Worm (Caenorhabditis elegans) whole organism, early embryonic: ENCODE data around the gene ppm-2.

Experiments used
- B0310.2 ChIP-seq: sonication (generic microtip); optimal IDR thresholded peaks from 2 replicates; lab custom pipeline; 2016; ENCODE audit warnings: mild to moderate bottlenecking, missing genetic modification characterization, missing compliant biosample characterization
- F13C5.2 ChIP-seq: sonication (generic microtip); optimal IDR thresholded peaks from 2 replicates; lab custom pipeline; 2017; ENCODE audit warnings: mild to moderate bottlenecking, missing genetic modification characterization, inconsistent platforms, missing compliant biosample characterization
- aly-1 ChIP-seq: sonication (generic microtip); optimal IDR thresholded peaks from 2 replicates; lab custom pipeline; 2016; ENCODE audit warnings: missing genetic modification characterization, missing compliant biosample characterization
- ama-1 ChIP-seq: fragments of 150-350 bp; optimal IDR thresholded peaks from 2 replicates; lab custom pipeline; 2014
- ceh-13 ChIP-seq: fragments of 200-800 bp; sonication (Bioruptor generic); optimal IDR thresholded peaks from 2 replicates; lab custom pipeline; 2018; ENCODE audit warnings: mild to moderate bottlenecking, missing genetic modification characterization, missing compliant biosample characterization
- ceh-36 ChIP-seq: sonication (generic microtip); optimal IDR thresholded peaks from 2 replicates; lab custom pipeline; 2016; ENCODE audit warnings: missing genetic modification characterization, inconsistent platforms, missing compliant biosample characterization
- ets-7 ChIP-seq: sonication (generic microtip); optimal IDR thresholded peaks from 2 replicates; lab custom pipeline; 2016; ENCODE audit warnings: missing genotype, missing genetic modification characterization, missing compliant biosample characterization
- flt-1 ChIP-seq: fragments of 200-800 bp; sonication (Bioruptor generic); IDR thresholded peaks from 2 replicates; pipeline ENCODE4 v1.3.6; 2022; ENCODE audit warnings: missing genetic modification characterization, missing compliant biosample characterization
- hmbx-1 ChIP-seq: sonication (generic microtip); optimal IDR thresholded peaks from 2 replicates; lab custom pipeline; 2016; ENCODE audit warnings: mild to moderate bottlenecking, missing genetic modification characterization, missing compliant biosample characterization
- hmg-4 ChIP-seq: fragments of 200-800 bp; sonication (Bioruptor generic); optimal IDR thresholded peaks from 2 replicates; lab custom pipeline; 2018; ENCODE audit warnings: mild to moderate bottlenecking, missing genetic modification characterization, missing compliant biosample characterization
- hnd-1 ChIP-seq: sonication (generic microtip); optimal IDR thresholded peaks from 2 replicates; lab custom pipeline; 2016; ENCODE audit warnings: missing genetic modification characterization, missing compliant biosample characterization
- pes-1 ChIP-seq: fragments of 200-800 bp; sonication (Bioruptor generic); IDR thresholded peaks from 2 replicates; pipeline ENCODE4 v1.3.6; 2022; ENCODE audit warnings: missing genetic modification reagents, missing genetic modification characterization, missing compliant biosample characterization
- scrt-1 ChIP-seq: fragments of 200-800 bp; sonication (Bioruptor generic); IDR thresholded peaks from 2 replicates; pipeline ENCODE4 v1.3.6; 2022; ENCODE audit warnings: missing genetic modification characterization, missing compliant biosample characterization
- sea-1 ChIP-seq: fragments of 200-800 bp; sonication (Bioruptor generic); conservative IDR thresholded peaks from 2 replicates; pipeline ENCODE4 v1.3.6; 2022; ENCODE audit warnings: missing genetic modification characterization, missing compliant biosample characterization
- tbx-11 ChIP-seq: fragments of 200-800 bp; sonication (Bioruptor generic); IDR thresholded peaks from 2 replicates; pipeline ENCODE4 v1.3.6; 2022; ENCODE audit warnings: missing genetic modification characterization, missing compliant biosample characterization
- tbx-37 ChIP-seq: fragments of 200-800 bp; sonication (Bioruptor generic); conservative IDR thresholded peaks from 2 replicates; pipeline ENCODE4 v1.3.6; 2022; ENCODE audit warnings: missing genetic modification reagents, missing genetic modification characterization, missing compliant biosample characterization
- tra-4 ChIP-seq: sonication (generic microtip); optimal IDR thresholded peaks from 2 replicates; lab custom pipeline; 2017; ENCODE audit warnings: missing genetic modification characterization, missing compliant biosample characterization

Gene ppm-2

ce11 chrIII:4626148-4626922 lies 24.0 kb upstream of the ppm-2 start:
- TF ChIP-seq flt-1 (GFP tag; lab: Robert Waterston, UW) (no peak), ets-7 (tag; lab: Kevin White, UChicago) (no peak), ceh-36 (tag; lab: Kevin White, UChicago) (no peak), tbx-11 (GFP tag; lab: Robert Waterston, UW) (no peak), ceh-13 (GFP tag; lab: Kevin White, UChicago) (no peak), hmg-4 (GFP tag; lab: Kevin White, UChicago) (no peak), ama-1 (no peak), hmbx-1 (tag; lab: Kevin White, UChicago) (no peak), pes-1 (GFP tag; lab: Robert Waterston, UW) (no peak), sea-1 (no peak), scrt-1 (GFP tag; lab: Robert Waterston, UW) (no peak), hnd-1 (tag; lab: Kevin White, UChicago) (no peak), tra-4 (tag; lab: Kevin White, UChicago) (no peak), aly-1 (tag; lab: Kevin White, UChicago) (no peak), tbx-37 (GFP tag; lab: Robert Waterston, UW) (no peak), F13C5.2 (tag; lab: Kevin White, UChicago) (no peak), B0310.2 (tag; lab: Kevin White, UChicago) (no peak)

ce11 chrIII:4628165-4628564 lies 22.1 kb upstream of the ppm-2 start, which contains the start of gene clec-151:
Gene clec-151, plus strand, starts transcription at chrIII:4628465.
- TF ChIP-seq hmg-4 (GFP tag; lab: Kevin White, UChicago) (no peak), ceh-36 (tag; lab: Kevin White, UChicago) (no peak), flt-1 (GFP tag; lab: Robert Waterston, UW) (no peak), sea-1 (no peak), tbx-11 (GFP tag; lab: Robert Waterston, UW) (no peak), hmbx-1 (tag; lab: Kevin White, UChicago) (no peak), ceh-13 (GFP tag; lab: Kevin White, UChicago) (no peak), B0310.2 (tag; lab: Kevin White, UChicago) (no peak), hnd-1 (tag; lab: Kevin White, UChicago) (no peak), ets-7 (tag; lab: Kevin White, UChicago) (no peak)

ce11 chrIII:4634947-4635346 lies 15.3 kb upstream of the ppm-2 start, which contains the start of gene clec-153:
Gene clec-153, plus strand, starts transcription at chrIII:4635247.
- TF ChIP-seq pes-1 (GFP tag; lab: Robert Waterston, UW) (no peak), sea-1 (no peak), scrt-1 (GFP tag; lab: Robert Waterston, UW) (no peak), ceh-36 (tag; lab: Kevin White, UChicago) (no peak), ama-1 (no peak), tbx-11 (GFP tag; lab: Robert Waterston, UW) (no peak), tra-4 (tag; lab: Kevin White, UChicago) (no peak), hnd-1 (tag; lab: Kevin White, UChicago) (no peak)

- TF ChIP-seq tbx-11 (GFP tag; lab: Robert Waterston, UW): no peak
- TF ChIP-seq ets-7 (tag; lab: Kevin White, UChicago): no peak
- no peak for TF ChIP-seq sea-1
- TF ChIP-seq hmbx-1 (tag; lab: Kevin White, UChicago): no peak
- TF ChIP-seq ceh-36 (tag; lab: Kevin White, UChicago): no peak
- no peak for TF ChIP-seq pes-1 (GFP tag; lab: Robert Waterston, UW)
- TF ChIP-seq hnd-1 (tag; lab: Kevin White, UChicago): no peak
- no peak for TF ChIP-seq tra-4 (tag; lab: Kevin White, UChicago)
- TF ChIP-seq aly-1 (tag; lab: Kevin White, UChicago): no peak
- no peak for TF ChIP-seq B0310.2 (tag; lab: Kevin White, UChicago)
- TF ChIP-seq ceh-13 (GFP tag; lab: Kevin White, UChicago): no peak
- no peak for TF ChIP-seq F13C5.2 (tag; lab: Kevin White, UChicago)
Observed at ce11 chrIII:4643262-4643661, 7.0 kb upstream of the ppm-2 start, which contains the start of gene pfas-1. Gene pfas-1, minus strand, starts transcription at chrIII:4643310.

- no peak for TF ChIP-seq sea-1
- no peak for TF ChIP-seq scrt-1 (GFP tag; lab: Robert Waterston, UW)
- no peak for TF ChIP-seq ceh-13 (GFP tag; lab: Kevin White, UChicago)
- no peak for TF ChIP-seq hnd-1 (tag; lab: Kevin White, UChicago)
- TF ChIP-seq flt-1 (GFP tag; lab: Robert Waterston, UW): no peak
- no peak for TF ChIP-seq hmg-4 (GFP tag; lab: Kevin White, UChicago)
Observed at ce11 chrIII:4646246-4646645, 4.0 kb upstream of the ppm-2 start, which contains the start of gene pqn-29. Gene pqn-29, minus strand, starts transcription at chrIII:4646346.

ce11 chrIII:4647341-4647740 lies 3.0 kb upstream of the ppm-2 start:
- TF ChIP-seq B0310.2 (tag; lab: Kevin White, UChicago): no peak
- TF ChIP-seq ceh-36 (tag; lab: Kevin White, UChicago): no peak
- no peak for TF ChIP-seq tbx-11 (GFP tag; lab: Robert Waterston, UW)
- no peak for TF ChIP-seq scrt-1 (GFP tag; lab: Robert Waterston, UW)
- TF ChIP-seq pes-1 (GFP tag; lab: Robert Waterston, UW): no peak
- no peak for TF ChIP-seq tbx-37 (GFP tag; lab: Robert Waterston, UW)
- TF ChIP-seq ets-7 (tag; lab: Kevin White, UChicago): no peak
- no peak for TF ChIP-seq tra-4 (tag; lab: Kevin White, UChicago)
- no peak for TF ChIP-seq hmbx-1 (tag; lab: Kevin White, UChicago)
- no peak for TF ChIP-seq sea-1
- TF ChIP-seq aly-1 (tag; lab: Kevin White, UChicago): no peak
- no peak for TF ChIP-seq F13C5.2 (tag; lab: Kevin White, UChicago)
- TF ChIP-seq hnd-1 (tag; lab: Kevin White, UChicago): no peak
- no peak for TF ChIP-seq ama-1
- TF ChIP-seq flt-1 (GFP tag; lab: Robert Waterston, UW): no peak
- TF ChIP-seq hmg-4 (GFP tag; lab: Kevin White, UChicago): no peak
